Fruit fly (Drosophila melanogaster) whole organism, embryonic: Measurements from ENCODE around the gene E23.

Experiments
- Atf3 ChIP-seq: fragments of 200-800 bp; sonication (Bioruptor generic); optimal IDR thresholded peaks from 3 replicates; lab custom pipeline; 2016; ENCODE audit warnings: missing biosample characterization, missing genetic modification characterization
- CG11093 ChIP-seq: fragments of 200-800 bp; sonication (Bioruptor generic); IDR thresholded peaks from 3 replicates; pipeline ENCODE4 v1.3.6; 2022; ENCODE audit warnings: missing biosample characterization, missing genetic modification characterization
- CG11398 ChIP-seq: fragments of 200-800 bp; sonication (Bioruptor generic); optimal IDR thresholded peaks from 2 replicates; lab custom pipeline; 2016; ENCODE audit warnings: missing biosample characterization, missing genetic modification characterization
- CG12391 ChIP-seq: fragments of 200-800 bp; sonication (Bioruptor generic); optimal IDR thresholded peaks from 3 replicates; lab custom pipeline; 2018; ENCODE audit warnings: missing biosample characterization, mild to moderate bottlenecking, missing genetic modification characterization, moderate library complexity
- CG13775 ChIP-seq: fragments of 200-800 bp; sonication (Bioruptor generic); optimal IDR thresholded peaks from 3 replicates; lab custom pipeline; 2017; ENCODE audit warnings: missing biosample characterization, mild to moderate bottlenecking, missing genetic modification characterization
- CG14014 ChIP-seq: fragments of 200-800 bp; sonication (Bioruptor generic); IDR thresholded peaks from 2 replicates; pipeline ENCODE4 v1.3.6; 2022; ENCODE audit warnings: missing biosample characterization, missing genetic modification characterization
- CG15073 ChIP-seq: fragments of 200-800 bp; sonication (Bioruptor generic); optimal IDR thresholded peaks from 2 replicates; lab custom pipeline; 2016; ENCODE audit warnings: missing biosample characterization, missing genetic modification characterization
- CG15269 ChIP-seq: fragments of 200-800 bp; sonication (Bioruptor generic); optimal IDR thresholded peaks from 2 replicates; lab custom pipeline; 2018; ENCODE audit warnings: missing biosample characterization, mild to moderate bottlenecking, missing genetic modification characterization, moderate library complexity
- CG15514 ChIP-seq: fragments of 200-800 bp; sonication (Bioruptor generic); optimal IDR thresholded peaks from 3 replicates; lab custom pipeline; 2017; ENCODE audit warnings: missing biosample characterization, missing genetic modification characterization, mild to moderate bottlenecking, moderate library complexity, missing genetic modification reagents
- CG17186 ChIP-seq: fragments of 200-800 bp; sonication (Bioruptor generic); optimal IDR thresholded peaks from 3 replicates; lab custom pipeline; 2017; ENCODE audit warnings: missing biosample characterization, missing genetic modification reagents, missing genetic modification characterization
- CG2712 ChIP-seq: fragments of 200-800 bp; optimal IDR thresholded peaks from 3 replicates; lab custom pipeline; 2019; ENCODE audit warnings: missing biosample characterization, mild to moderate bottlenecking, missing genetic modification characterization, moderate library complexity
- CG30020 ChIP-seq: fragments of 200-800 bp; optimal IDR thresholded peaks from 2 replicates; lab custom pipeline; 2019; ENCODE audit warnings: missing biosample characterization, mild to moderate bottlenecking, missing genetic modification characterization, moderate library complexity
- CG32532 ChIP-seq: fragments of 200-800 bp; sonication (Bioruptor generic); IDR thresholded peaks from 2 replicates; pipeline ENCODE4 v1.3.6; 2022; ENCODE audit warnings: missing biosample characterization, missing genetic modification characterization
- CG3726 ChIP-seq: fragments of 200-800 bp; sonication (Bioruptor generic); IDR thresholded peaks from 3 replicates; pipeline ENCODE4, ENCODE4 v1.3.6; 2022; ENCODE audit warnings: missing biosample characterization, missing genetic modification characterization
- CG6654 ChIP-seq: fragments of 200-800 bp; sonication (Bioruptor generic); optimal IDR thresholded peaks from 2 replicates; lab custom pipeline; 2017; ENCODE audit warnings: missing biosample characterization, mild to moderate bottlenecking, missing genetic modification characterization
- CG6689 ChIP-seq: fragments of 200-800 bp; sonication (Bioruptor generic); IDR thresholded peaks from 2 replicates; pipeline ENCODE4 v1.3.6; 2022; ENCODE audit warnings: missing biosample characterization, missing genetic modification characterization
- CG8924 ChIP-seq: fragments of 200-800 bp; optimal IDR thresholded peaks from 3 replicates; lab custom pipeline; 2019; ENCODE audit warnings: missing biosample characterization, mild to moderate bottlenecking, missing genetic modification characterization, moderate library complexity
- CG8944 ChIP-seq: fragments of 200-800 bp; sonication (Bioruptor generic); optimal IDR thresholded peaks from 3 replicates; lab custom pipeline; 2016; ENCODE audit warnings: missing biosample characterization, missing genetic modification characterization
- CG9215 ChIP-seq: fragments of 200-800 bp; sonication (Bioruptor generic); IDR thresholded peaks from 2 replicates; pipeline ENCODE4 v1.3.6; 2022; ENCODE audit warnings: missing biosample characterization, missing genetic modification characterization
- CG9437 ChIP-seq: fragments of 200-800 bp; sonication (Bioruptor generic); optimal IDR thresholded peaks from 2 replicates; lab custom pipeline; 2018; ENCODE audit warnings: missing biosample characterization, mild to moderate bottlenecking, missing genetic modification characterization
- CG9727 ChIP-seq: fragments of 200-800 bp; sonication (Bioruptor generic); optimal IDR thresholded peaks from 3 replicates; lab custom pipeline; 2017; ENCODE audit warnings: missing biosample characterization, mild to moderate bottlenecking, missing genetic modification characterization
- CTCF ChIP-seq: fragments of 200-800 bp; sonication (Bioruptor generic); optimal IDR thresholded peaks from 2 replicates; lab custom pipeline; 2017; ENCODE audit warnings: missing biosample characterization, mild to moderate bottlenecking, missing genetic modification characterization, moderate library complexity
- D ChIP-seq, 2 experiments: fragments of 200-800 bp in 1 of 2; fragments of >200 bp in 1 of 2; sonication (Bioruptor generic) in 1 of 2; optimal IDR thresholded peaks; 2 replicates in 1 of 2; 3 replicates in 1 of 2; lab custom pipeline; 2017; ENCODE audit warnings: mild to moderate bottlenecking in 1 of 2, missing biosample characterization in 1 of 2, missing genetic modification characterization in 1 of 2, missing genetic modification reagents in 1 of 2
- Dad ChIP-seq: fragments of 200-800 bp; sonication (Bioruptor generic); optimal IDR thresholded peaks from 3 replicates; lab custom pipeline; 2016; ENCODE audit warnings: missing biosample characterization, missing genetic modification characterization
- Dip2 ChIP-seq: fragments of 200-800 bp; sonication (Bioruptor generic); IDR thresholded peaks from 2 replicates; pipeline ENCODE4 v1.3.6; 2022; ENCODE audit warnings: missing biosample characterization, missing genetic modification characterization
- Ets65A ChIP-seq: fragments of 200-800 bp; sonication (Bioruptor generic); peaks from one replicate; lab custom pipeline; 2016; ENCODE audit warnings: missing biosample characterization, missing genetic modification characterization
- GATAe ChIP-seq: fragments of 200-800 bp; sonication (Bioruptor generic); conservative IDR thresholded peaks from 2 replicates; pipeline ENCODE4 v1.3.6; 2022; ENCODE audit warnings: missing biosample characterization, missing genetic modification characterization
- H15 ChIP-seq: fragments of 200-800 bp; sonication (Bioruptor generic); IDR thresholded peaks from 3 replicates; pipeline ENCODE4 v1.3.6; 2022; ENCODE audit warnings: missing biosample characterization, missing genetic modification characterization
- HLH54F ChIP-seq: fragments of 200-800 bp; sonication (Bioruptor generic); optimal IDR thresholded peaks from 3 replicates; lab custom pipeline; 2016; ENCODE audit warnings: missing biosample characterization, missing genetic modification characterization
- Hand ChIP-seq: fragments of 200-800 bp; sonication (Bioruptor generic); optimal IDR thresholded peaks from 2 replicates; lab custom pipeline; 2017; ENCODE audit warnings: mild to moderate bottlenecking, missing biosample characterization, missing genetic modification reagents, missing genetic modification characterization
- Hmr ChIP-seq: fragments of 200-800 bp; sonication (Bioruptor generic); optimal IDR thresholded peaks from 3 replicates; lab custom pipeline; 2017; ENCODE audit warnings: mild to moderate bottlenecking, missing biosample characterization, missing genetic modification reagents, missing genetic modification characterization
- Hmx ChIP-seq: fragments of 200-800 bp; sonication (Bioruptor generic); optimal IDR thresholded peaks from 2 replicates; lab custom pipeline; 2016; ENCODE audit warnings: missing biosample characterization, missing genetic modification characterization
- Hr39 ChIP-seq: fragments of >200 bp; optimal IDR thresholded peaks from 2 replicates; lab custom pipeline; 2017
- Poxn ChIP-seq: fragments of 200-800 bp; sonication (Bioruptor generic); IDR thresholded peaks from 2 replicates; pipeline ENCODE4 v1.3.6; 2022; ENCODE audit warnings: missing biosample characterization, missing genetic modification characterization
- Sry-β ChIP-seq: fragments of 200-800 bp; sonication (Bioruptor generic); optimal IDR thresholded peaks from 2 replicates; lab custom pipeline; 2018; ENCODE audit warnings: missing biosample characterization, mild to moderate bottlenecking, missing genetic modification characterization, moderate library complexity
- Sry-δ ChIP-seq: fragments of 200-800 bp; sonication (Bioruptor generic); optimal IDR thresholded peaks from 2 replicates; lab custom pipeline; 2016; ENCODE audit warnings: missing biosample characterization, missing genetic modification characterization
- Stat92E ChIP-seq, 3 experiments: fragments of >200 bp in 2 of 3; fragments of 200-800 bp in 1 of 3; sonication (Bioruptor generic) in 1 of 3; optimal IDR thresholded peaks; 2 replicates each; lab custom pipeline; 2017 to 2019; ENCODE audit warnings: missing biosample characterization in 3 of 3, missing genetic modification characterization in 3 of 3, mild to moderate bottlenecking in 1 of 3, moderate library complexity in 1 of 3
- TFAM ChIP-seq: fragments of 200-800 bp; sonication (Bioruptor generic); optimal IDR thresholded peaks from 2 replicates; lab custom pipeline; 2017; ENCODE audit warnings: missing biosample characterization, missing genetic modification characterization, inconsistent platforms
- ab ChIP-seq: fragments of 200-800 bp; sonication (Bioruptor generic); optimal IDR thresholded peaks from 2 replicates; lab custom pipeline; 2016; ENCODE audit warnings: missing biosample characterization, missing genetic modification characterization
- aop ChIP-seq: fragments of 200-800 bp; sonication (Bioruptor generic); IDR thresholded peaks from 2 replicates; pipeline ENCODE4 v1.3.6; 2022; ENCODE audit warnings: missing biosample characterization, missing genetic modification characterization
- disco-r ChIP-seq: fragments of 200-800 bp; sonication (Bioruptor generic); optimal IDR thresholded peaks from 2 replicates; lab custom pipeline; 2016; ENCODE audit warnings: missing biosample characterization, missing genetic modification characterization
- en ChIP-seq: fragments of 200-800 bp; sonication (Bioruptor generic); optimal IDR thresholded peaks from 2 replicates; lab custom pipeline; 2016; ENCODE audit warnings: missing biosample characterization, missing genetic modification characterization
- gce ChIP-seq: fragments of 200-800 bp; sonication (Bioruptor generic); IDR thresholded peaks from 3 replicates; pipeline ENCODE4 v1.3.6; 2022; ENCODE audit warnings: missing biosample characterization, missing genetic modification characterization
- grn ChIP-seq: fragments of 200-800 bp; sonication (Bioruptor generic); optimal IDR thresholded peaks from 3 replicates; lab custom pipeline; 2017; ENCODE audit warnings: missing biosample characterization, missing genetic modification characterization
- ind ChIP-seq: fragments of 200-800 bp; sonication (Bioruptor generic); optimal IDR thresholded peaks from 3 replicates; lab custom pipeline; 2016; ENCODE audit warnings: missing biosample characterization, missing genetic modification characterization
- klu ChIP-seq: fragments of 200-800 bp; sonication (Bioruptor generic); IDR thresholded peaks from 2 replicates; pipeline ENCODE4 v1.3.6; 2022; ENCODE audit warnings: missing biosample characterization, missing genetic modification characterization
- ranshi ChIP-seq: fragments of 200-800 bp; sonication (Bioruptor generic); IDR thresholded peaks from 2 replicates; pipeline ENCODE4 v1.3.6; 2022; ENCODE audit warnings: missing biosample characterization, missing genetic modification characterization
- scrt ChIP-seq: fragments of 200-800 bp; sonication (Bioruptor generic); optimal IDR thresholded peaks from 2 replicates; lab custom pipeline; 2018; ENCODE audit warnings: missing biosample characterization, mild to moderate bottlenecking, missing genetic modification characterization, moderate library complexity
- sens-2 ChIP-seq: fragments of 200-800 bp; sonication (Bioruptor generic); IDR thresholded peaks from 2 replicates; pipeline ENCODE4 v1.3.6; 2022; ENCODE audit warnings: missing biosample characterization, missing genetic modification characterization
- wek ChIP-seq: fragments of 200-800 bp; sonication (Bioruptor generic); optimal IDR thresholded peaks from 3 replicates; lab custom pipeline; 2018; ENCODE audit warnings: missing biosample characterization, mild to moderate bottlenecking, missing genetic modification characterization, moderate library complexity
- zen2 ChIP-seq: fragments of 200-800 bp; sonication (Bioruptor generic); IDR thresholded peaks from 3 replicates; pipeline ENCODE4 v1.3.6; 2022; ENCODE audit warnings: missing biosample characterization, missing genetic modification characterization; ENCODE audit not compliant: partially characterized antibody

E23 gene

dm6 chr2L:3348146-3348747 lies 6.4 kb downstream of the E23 start (continued):
- TF ChIP-seq CG13775, result peak; percentile 5
- peak; percentile 92 for TF ChIP-seq CG6689 (GFP tag; lab: Robert Waterston, UW)
- peak; percentile 78 for TF ChIP-seq ind (GFP tag; lab: Kevin White, UChicago)
- TF ChIP-seq Sry-δ, result no peak
- TF ChIP-seq GATAe (GFP tag; lab: Robert Waterston, UW), result no peak; the same call in 1 of the 2 replicates
- TF ChIP-seq CG9215 (GFP tag; lab: Robert Waterston, UW), result peak; percentile 29; the same call in 1 of the 2 replicates
- no peak for TF ChIP-seq TFAM (GFP tag; lab: Kevin White, UChicago)
- peak; percentile 96 for TF ChIP-seq gce (GFP tag; lab: Robert Waterston, UW)
- TF ChIP-seq sens-2, result peak; percentile 91
- TF ChIP-seq Sry-β (GFP tag; lab: Kevin White, UChicago), result peak; percentile 39
- peak; percentile 50 for TF ChIP-seq en (GFP tag; lab: Kevin White, UChicago)
- peak; percentile 82 for TF ChIP-seq Ets65A (GFP tag; lab: Kevin White, UChicago)
- no peak for TF ChIP-seq grn (GFP tag; lab: Kevin White, UChicago)
- TF ChIP-seq CG9727 (GFP tag; lab: Kevin White, UChicago), result peak; percentile 41
- TF ChIP-seq CG11093 (GFP tag; lab: Robert Waterston, UW), result peak; percentile 82
- TF ChIP-seq Poxn (GFP tag; lab: Robert Waterston, UW), result no peak
- peak; percentile 23; the same call in 1 of the 2 replicates for TF ChIP-seq klu
- no peak for TF ChIP-seq wek (GFP tag; lab: Kevin White, UChicago)
- TF ChIP-seq CG17186 (GFP tag; lab: Kevin White, UChicago), result peak; percentile 80
- TF ChIP-seq CG15073, result no peak
- peak; percentile 86 for TF ChIP-seq ranshi
- TF ChIP-seq CG6654 (GFP tag; lab: Kevin White, UChicago), result peak; percentile 62
- peak; percentile 73; the same call in 1 of the 2 replicates for TF ChIP-seq CG14014 (GFP tag; lab: Robert Waterston, UW)
- peak; percentile 78; the same call in 1 of the 2 replicates for TF ChIP-seq aop (GFP tag; lab: Robert Waterston, UW)
- peak; percentile 53 for TF ChIP-seq scrt
- TF ChIP-seq zen2 (GFP tag; lab: Robert Waterston, UW), result no peak
- TF ChIP-seq CG8924 (tag; lab: Kevin White, UChicago), result peak; percentile 78
- TF ChIP-seq Atf3 (GFP tag; lab: Kevin White, UChicago), result peak; percentile 69
- peak; percentile 91 for TF ChIP-seq CG3726 (GFP tag; lab: Robert Waterston, UW)
- TF ChIP-seq CG12391, result peak; percentile 84
- TF ChIP-seq CG32532 (GFP tag; lab: Robert Waterston, UW), result peak; percentile 40
- TF ChIP-seq H15 (GFP tag; lab: Robert Waterston, UW), result peak; percentile 90
- no peak for TF ChIP-seq Stat92E (GFP tag; optimal IDR thresholded peaks at IDR 0.05; lab: Kevin White, UChicago)
- peak; percentile 2 for TF ChIP-seq CG11398 (GFP tag; lab: Kevin White, UChicago)
- TF ChIP-seq D (optimal IDR thresholded peaks at IDR 0.05; lab: Kevin White, UChicago), result no peak
- peak; percentile 88 for TF ChIP-seq D (GFP tag; optimal IDR thresholded peaks at IDR 0.05; lab: Kevin White, UChicago)
- no peak for TF ChIP-seq Hand (GFP tag; lab: Kevin White, UChicago)
- peak; percentile 46 for TF ChIP-seq CTCF (GFP tag; lab: Kevin White, UChicago)
- TF ChIP-seq HLH54F (GFP tag; lab: Kevin White, UChicago), result peak; percentile 18
- peak; percentile 54 for TF ChIP-seq CG9437
- TF ChIP-seq CG2712 (tag; lab: Kevin White, UChicago), result peak; percentile 91
- TF ChIP-seq CG15514, result peak; percentile 14
- no peak for TF ChIP-seq Hmx
- no peak for TF ChIP-seq CG30020 (tag; lab: Kevin White, UChicago)
- peak; percentile 40 for TF ChIP-seq Dad (GFP tag; lab: Kevin White, UChicago)
- no peak for TF ChIP-seq ab (GFP tag; lab: Kevin White, UChicago)
- peak; percentile 41 for TF ChIP-seq Hmr (GFP tag; lab: Kevin White, UChicago)
- TF ChIP-seq Dip2 (GFP tag; lab: Robert Waterston, UW), result no peak
- no peak for TF ChIP-seq disco-r
- peak; percentile 77 for TF ChIP-seq CG15269
- peak; percentile 60 for TF ChIP-seq CG8944 (GFP tag; lab: Kevin White, UChicago)
- TF ChIP-seq Hr39 (lab: Kevin White, UChicago), result no peak
